Fruit fly (Drosophila melanogaster): Measurements from ENCODE around the gene CG17672.
A peak's percentile ranks its signal among the peaks of the same experiment; 100 is the strongest.

CG17672 gene

dm6 chr3L:13022854-13023560 lies 5.8 kb upstream of the CG17672 start, which contains the start of gene RpS12 (continued):
- TF ChIP-seq nau (GFP tag; optimal IDR thresholded peaks at IDR 0.05) (peak; percentile 81), fru (optimal IDR thresholded peaks at IDR 0.05) (no peak), CG11696 (GFP tag; IDR thresholded peaks at IDR 0.05) (no peak), tin (GFP tag; optimal IDR thresholded peaks at IDR 0.05) (peak; percentile 76), zfh1 (GFP tag; IDR thresholded peaks at IDR 0.05) (peak; percentile 81), E2f2 (GFP tag; IDR thresholded peaks at IDR 0.05) (peak; percentile 38; the same call in 1 of the 2 replicates), CG6654 (GFP tag; optimal IDR thresholded peaks at IDR 0.05) (peak; percentile 33), CG10147 (GFP tag; optimal IDR thresholded peaks at IDR 0.05) (peak; percentile 28), her (GFP tag; optimal IDR thresholded peaks at IDR 0.05) (peak; percentile 85), BEAF-32 (GFP tag; optimal IDR thresholded peaks at IDR 0.05) (peak; percentile 86), vfl (GFP tag; optimal IDR thresholded peaks at IDR 0.05) (peak; percentile 71), abd-A (tag; optimal IDR thresholded peaks at IDR 0.05) (peak; percentile 28), CG10959 (GFP tag; IDR thresholded peaks at IDR 0.05) (peak; percentile 55; the same call in 1 of the 2 replicates), toy (GFP tag; IDR thresholded peaks at IDR 0.05) (peak; percentile 64; the same call in 1 of the 2 replicates), CG31388 (GFP tag; optimal IDR thresholded peaks at IDR 0.05) (no peak), dan (GFP tag; IDR thresholded peaks at IDR 0.05) (no peak), sens-2 (GFP tag; IDR thresholded peaks at IDR 0.05) (peak; percentile 75), CG10366 (GFP tag; IDR thresholded peaks at IDR 0.05) (peak; percentile 78), CG8478 (optimal IDR thresholded peaks at IDR 0.05) (no peak), crp (GFP tag; optimal IDR thresholded peaks at IDR 0.05) (peak in 1 of 2 experiments; percentile 34), pum (GFP tag; optimal IDR thresholded peaks at IDR 0.05) (peak; percentile 67), twi (tag; optimal IDR thresholded peaks at IDR 0.05) (peak; percentile 24), Dp (GFP tag; optimal IDR thresholded peaks at IDR 0.05) (peak; percentile 6), CG12299 (tag; optimal IDR thresholded peaks at IDR 0.05) (peak; percentile 60), psq (GFP tag; optimal IDR thresholded peaks at IDR 0.05) (no peak), corto (GFP tag; optimal IDR thresholded peaks at IDR 0.05) (no peak), CG7745 (tag; optimal IDR thresholded peaks at IDR 0.05) (peak; percentile 51), H2.0 (GFP tag; IDR thresholded peaks at IDR 0.05) (peak; percentile 75), HHEX (GFP tag; optimal IDR thresholded peaks at IDR 0.05) (peak; percentile 85), CG10274 (GFP tag; optimal IDR thresholded peaks at IDR 0.05) (peak; percentile 63), D (optimal IDR thresholded peaks at IDR 0.05) (no peak), D (GFP tag; optimal IDR thresholded peaks at IDR 0.05) (peak; percentile 54), Hmr (GFP tag; optimal IDR thresholded peaks at IDR 0.05) (peak; percentile 91), wek (GFP tag; optimal IDR thresholded peaks at IDR 0.05) (peak; percentile 88), CG31441 (GFP tag; IDR thresholded peaks at IDR 0.05) (peak; percentile 47), CG16813 (GFP tag; IDR thresholded peaks at IDR 0.05; ENCODE audit: partially characterized antibody) (peak; percentile 91), br (optimal IDR thresholded peaks at IDR 0.05) (no peak), cwo (GFP tag; optimal IDR thresholded peaks at IDR 0.05) (peak; percentile 25), CG12391 (tag; optimal IDR thresholded peaks at IDR 0.05) (peak; percentile 73), Oaz (GFP tag; IDR thresholded peaks at IDR 0.05) (peak; percentile 72), h (optimal IDR thresholded peaks at IDR 0.05) (no peak), Blimp-1 (GFP tag; optimal IDR thresholded peaks at IDR 0.05) (no peak), Asciz (GFP tag; optimal IDR thresholded peaks at IDR 0.05) (peak; percentile 39), nerfin-2 (GFP tag; IDR thresholded peaks at IDR 0.05; ENCODE audit: partially characterized antibody) (0 out of 2 replicates have a peak, but pooled peaks have one; percentile 51), ewg (GFP tag; optimal IDR thresholded peaks at IDR 0.05) (peak; percentile 57), Stat92E (GFP tag; optimal IDR thresholded peaks at IDR 0.05) (peak in 1 of 3 experiments; percentile 59), Gug (GFP tag; IDR thresholded peaks at IDR 0.05) (no peak), so (GFP tag; IDR thresholded peaks at IDR 0.05) (peak; percentile 62; the same call in 2 of the 3 replicates), Drgx (GFP tag; IDR thresholded peaks at IDR 0.05) (no peak; the same call in none of the 2 replicates), CG2202 (tag; optimal IDR thresholded peaks at IDR 0.05) (peak; percentile 67)

Data from whole organism, embryonic.